Worm (Caenorhabditis elegans): ENCODE results near the gene ddr-2.

ce11 chrX:3289183-3289582 is 25.9 kb upstream of the ddr-2 start, which contains the start of gene K09C4.4:
- TF ChIP-seq R02D3.7 (tag; optimal IDR thresholded peaks at IDR 0.05) (no peak), unc-62 (GFP tag; optimal IDR thresholded peaks at IDR 0.05) (no peak), snpc-4 (tag; optimal IDR thresholded peaks at IDR 0.05) (no peak), tbx-2 (tag; optimal IDR thresholded peaks at IDR 0.05) (no peak), nhr-28 (tag; optimal IDR thresholded peaks at IDR 0.05) (no peak), mdl-1 (tag; optimal IDR thresholded peaks at IDR 0.05) (no peak), zag-1 (tag; optimal IDR thresholded peaks at IDR 0.05) (no peak), elt-1 (tag; optimal IDR thresholded peaks at IDR 0.05) (no peak)
